Worm (Caenorhabditis elegans) whole organism, early embryonic: Measurements from ENCODE around the gene Y39B6A.29.
"Not testable (repeated sequence)": the region's sequence is repeated elsewhere in the genome, so short reads cannot be mapped to it uniquely, and the experiment has no call there.

Experiments
- B0310.2 ChIP-seq: sonication (generic microtip); optimal IDR thresholded peaks from 2 replicates; lab custom pipeline; 2016; ENCODE audit warnings: mild to moderate bottlenecking, missing genetic modification characterization, missing compliant biosample characterization
- F13C5.2 ChIP-seq: sonication (generic microtip); optimal IDR thresholded peaks from 2 replicates; lab custom pipeline; 2017; ENCODE audit warnings: mild to moderate bottlenecking, missing genetic modification characterization, inconsistent platforms, missing compliant biosample characterization
- aly-1 ChIP-seq: sonication (generic microtip); optimal IDR thresholded peaks from 2 replicates; lab custom pipeline; 2016; ENCODE audit warnings: missing genetic modification characterization, missing compliant biosample characterization
- ama-1 ChIP-seq: fragments of 150-350 bp; optimal IDR thresholded peaks from 2 replicates; lab custom pipeline; 2014
- ceh-13 ChIP-seq: fragments of 200-800 bp; sonication (Bioruptor generic); optimal IDR thresholded peaks from 2 replicates; lab custom pipeline; 2018; ENCODE audit warnings: mild to moderate bottlenecking, missing genetic modification characterization, missing compliant biosample characterization
- ceh-36 ChIP-seq: sonication (generic microtip); optimal IDR thresholded peaks from 2 replicates; lab custom pipeline; 2016; ENCODE audit warnings: missing genetic modification characterization, inconsistent platforms, missing compliant biosample characterization
- ets-7 ChIP-seq: sonication (generic microtip); optimal IDR thresholded peaks from 2 replicates; lab custom pipeline; 2016; ENCODE audit warnings: missing genotype, missing genetic modification characterization, missing compliant biosample characterization
- flt-1 ChIP-seq: fragments of 200-800 bp; sonication (Bioruptor generic); IDR thresholded peaks from 2 replicates; pipeline ENCODE4 v1.3.6; 2022; ENCODE audit warnings: missing genetic modification characterization, missing compliant biosample characterization
- hmbx-1 ChIP-seq: sonication (generic microtip); optimal IDR thresholded peaks from 2 replicates; lab custom pipeline; 2016; ENCODE audit warnings: mild to moderate bottlenecking, missing genetic modification characterization, missing compliant biosample characterization
- hmg-4 ChIP-seq: fragments of 200-800 bp; sonication (Bioruptor generic); optimal IDR thresholded peaks from 2 replicates; lab custom pipeline; 2018; ENCODE audit warnings: mild to moderate bottlenecking, missing genetic modification characterization, missing compliant biosample characterization
- hnd-1 ChIP-seq: sonication (generic microtip); optimal IDR thresholded peaks from 2 replicates; lab custom pipeline; 2016; ENCODE audit warnings: missing genetic modification characterization, missing compliant biosample characterization
- pes-1 ChIP-seq: fragments of 200-800 bp; sonication (Bioruptor generic); IDR thresholded peaks from 2 replicates; pipeline ENCODE4 v1.3.6; 2022; ENCODE audit warnings: missing genetic modification reagents, missing genetic modification characterization, missing compliant biosample characterization
- scrt-1 ChIP-seq: fragments of 200-800 bp; sonication (Bioruptor generic); IDR thresholded peaks from 2 replicates; pipeline ENCODE4 v1.3.6; 2022; ENCODE audit warnings: missing genetic modification characterization, missing compliant biosample characterization
- sea-1 ChIP-seq: fragments of 200-800 bp; sonication (Bioruptor generic); conservative IDR thresholded peaks from 2 replicates; pipeline ENCODE4 v1.3.6; 2022; ENCODE audit warnings: missing genetic modification characterization, missing compliant biosample characterization
- tbx-11 ChIP-seq: fragments of 200-800 bp; sonication (Bioruptor generic); IDR thresholded peaks from 2 replicates; pipeline ENCODE4 v1.3.6; 2022; ENCODE audit warnings: missing genetic modification characterization, missing compliant biosample characterization
- tbx-37 ChIP-seq: fragments of 200-800 bp; sonication (Bioruptor generic); conservative IDR thresholded peaks from 2 replicates; pipeline ENCODE4 v1.3.6; 2022; ENCODE audit warnings: missing genetic modification reagents, missing genetic modification characterization, missing compliant biosample characterization
- tra-4 ChIP-seq: sonication (generic microtip); optimal IDR thresholded peaks from 2 replicates; lab custom pipeline; 2017; ENCODE audit warnings: missing genetic modification characterization, missing compliant biosample characterization

The Y39B6A.29 gene

ce11 chrV:19036061-19036460, 11.5 kb upstream of the Y39B6A.29 start:
- no peak for TF ChIP-seq ceh-36 (tag; lab: Kevin White, UChicago)
- no peak for TF ChIP-seq flt-1 (GFP tag; lab: Robert Waterston, UW)
- no peak for TF ChIP-seq scrt-1
- TF ChIP-seq ceh-13 (GFP tag; lab: Kevin White, UChicago): no peak
- no peak for TF ChIP-seq hmbx-1
- no peak for TF ChIP-seq F13C5.2
- no peak for TF ChIP-seq B0310.2 (tag; lab: Kevin White, UChicago)

DNA sequence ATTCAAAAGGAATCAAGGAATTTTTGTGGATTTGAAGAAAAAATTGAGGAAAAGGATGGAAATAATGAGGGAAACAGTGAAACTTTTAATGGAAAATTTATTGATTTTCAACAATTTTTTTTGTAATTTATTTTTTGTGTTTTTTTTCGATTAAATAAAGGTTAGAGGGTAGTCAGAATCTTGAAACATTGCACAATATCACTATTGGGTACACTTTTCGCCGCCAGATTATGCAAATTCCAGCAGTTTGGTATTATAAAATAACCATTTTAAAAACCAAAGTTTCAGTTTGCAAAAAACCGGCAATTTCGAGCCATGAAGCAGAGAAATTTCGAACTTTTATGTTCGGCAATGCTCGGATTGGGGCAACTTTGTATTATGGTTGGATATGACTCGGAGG, 6.9 kb upstream of the Y39B6A.29 start, which contains the start of gene Y39B6A.27:
TSS of gene Y39B6A.27 (plus strand) at position 301 of the 400 bp plus-strand sequence.
- no peak for TF ChIP-seq aly-1
- no peak for TF ChIP-seq hmbx-1
- TF ChIP-seq tbx-37 (GFP tag; lab: Robert Waterston, UW): no peak
- no peak for TF ChIP-seq ama-1 (lab: Kevin White, UChicago)
- no peak for TF ChIP-seq F13C5.2
- TF ChIP-seq sea-1 (GFP tag; lab: Robert Waterston, UW): no peak
- TF ChIP-seq hmg-4 (GFP tag; lab: Kevin White, UChicago): no peak
- no peak for TF ChIP-seq ets-7 (tag; lab: Kevin White, UChicago)
- TF ChIP-seq scrt-1: no peak
- no peak for TF ChIP-seq B0310.2 (tag; lab: Kevin White, UChicago)
- no peak for TF ChIP-seq pes-1
- TF ChIP-seq hnd-1 (tag; lab: Kevin White, UChicago): no peak

- no peak for TF ChIP-seq ets-7 (tag; lab: Kevin White, UChicago)
- no peak for TF ChIP-seq tbx-37 (GFP tag; lab: Robert Waterston, UW)
- TF ChIP-seq hnd-1 (tag; lab: Kevin White, UChicago): no peak
- TF ChIP-seq flt-1 (GFP tag; lab: Robert Waterston, UW): no peak
- no peak for TF ChIP-seq ama-1 (lab: Kevin White, UChicago)
- TF ChIP-seq scrt-1: no peak
- TF ChIP-seq B0310.2 (tag; lab: Kevin White, UChicago): no peak
- no peak for TF ChIP-seq hmbx-1
- TF ChIP-seq ceh-13 (GFP tag; lab: Kevin White, UChicago): no peak
- no peak for TF ChIP-seq hmg-4 (GFP tag; lab: Kevin White, UChicago)
- TF ChIP-seq ceh-36 (tag; lab: Kevin White, UChicago): no peak
- no peak for TF ChIP-seq F13C5.2
- no peak for TF ChIP-seq aly-1
- TF ChIP-seq sea-1 (GFP tag; lab: Robert Waterston, UW): no peak
- no peak for TF ChIP-seq pes-1
- TF ChIP-seq tbx-11 (GFP tag; lab: Robert Waterston, UW): no peak
- no peak for TF ChIP-seq tra-4 (tag; lab: Kevin White, UChicago)
Measured at ce11 chrV:19027338-19027737, 2.8 kb upstream of the Y39B6A.29 start.

- TF ChIP-seq hmbx-1 (no peak), aly-1 (no peak), flt-1 (GFP tag; lab: Robert Waterston, UW) (no peak), ama-1 (lab: Kevin White, UChicago) (no peak), ets-7 (tag; lab: Kevin White, UChicago) (no peak)
Measured at ce11 chrV:19026163-19026562, 1.6 kb upstream of the Y39B6A.29 start, which contains the start of gene Y39B6A.25. Gene Y39B6A.25, plus strand, starts transcription at chrV:19026463.

- no peak for TF ChIP-seq aly-1
- TF ChIP-seq sea-1 (GFP tag; lab: Robert Waterston, UW): no peak
Measured at ce11 chrV:19019239-19019638, 5.3 kb downstream of the Y39B6A.29 start.

ce11 chrV:19014273-19014672, 10.3 kb downstream of the Y39B6A.29 start, which contains the start of gene Y39B6A.30:
Gene Y39B6A.30, plus strand, starts transcription at chrV:19014573.
- TF ChIP-seq hmbx-1; scrt-1; ceh-36 (tag; lab: Kevin White, UChicago): not testable (repeated sequence)

DNA sequence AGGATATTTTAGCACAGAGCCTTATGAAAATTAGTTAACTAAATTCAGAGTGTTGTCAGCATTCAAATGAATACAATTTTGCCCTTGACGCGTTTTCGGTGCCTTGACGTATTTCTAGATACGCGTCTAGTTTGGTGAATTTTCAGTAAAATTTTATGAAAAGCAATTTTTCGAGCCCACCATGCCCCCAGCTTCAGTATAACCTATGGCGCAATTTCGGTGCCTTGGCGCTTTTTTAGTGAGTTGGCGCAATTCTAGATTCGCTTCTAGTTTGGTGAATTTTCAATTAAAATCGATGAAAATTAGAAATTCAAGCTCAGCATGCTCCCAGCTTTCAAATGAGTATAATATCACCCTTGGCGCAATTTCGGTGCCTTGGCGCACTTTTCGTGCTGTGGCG, 11.4 kb downstream of the Y39B6A.29 start:
- no peak for TF ChIP-seq F13C5.2
- no peak for TF ChIP-seq tbx-11 (GFP tag; lab: Robert Waterston, UW)
- TF ChIP-seq ama-1 (lab: Kevin White, UChicago): no peak
- no peak for TF ChIP-seq ets-7 (tag; lab: Kevin White, UChicago)
- TF ChIP-seq flt-1 (GFP tag; lab: Robert Waterston, UW): no peak
- TF ChIP-seq hmg-4 (GFP tag; lab: Kevin White, UChicago): no peak
- no peak for TF ChIP-seq B0310.2 (tag; lab: Kevin White, UChicago)
- TF ChIP-seq hmbx-1: no peak
- no peak for TF ChIP-seq hnd-1 (tag; lab: Kevin White, UChicago)
- no peak for TF ChIP-seq tra-4 (tag; lab: Kevin White, UChicago)
- no peak for TF ChIP-seq aly-1
- no peak for TF ChIP-seq sea-1 (GFP tag; lab: Robert Waterston, UW)
- no peak for TF ChIP-seq ceh-36 (tag; lab: Kevin White, UChicago)
- no peak for TF ChIP-seq scrt-1
- TF ChIP-seq ceh-13 (GFP tag; lab: Kevin White, UChicago): no peak
- no peak for TF ChIP-seq tbx-37 (GFP tag; lab: Robert Waterston, UW)

DNA sequence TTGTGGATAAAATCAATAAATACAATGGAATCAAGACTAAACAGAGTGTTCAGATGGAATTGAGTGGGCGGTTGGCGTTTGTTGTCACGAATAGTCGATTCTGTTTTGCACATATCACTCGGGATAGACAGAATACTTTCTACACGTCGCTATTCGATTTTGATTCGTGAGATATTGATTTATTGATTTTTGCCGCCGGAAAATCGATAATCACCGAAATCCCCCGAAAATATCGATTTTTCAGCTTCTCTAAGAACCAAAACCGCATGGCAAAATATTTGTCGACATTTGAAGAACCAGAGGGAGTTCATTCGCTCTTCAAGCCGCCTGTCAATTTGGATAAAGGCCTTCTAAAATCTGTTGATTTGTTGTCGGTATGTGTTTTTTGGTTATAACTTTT, 14.2 kb downstream of the Y39B6A.29 start:
- TF ChIP-seq pes-1 (no peak), scrt-1 (no peak), sea-1 (GFP tag; lab: Robert Waterston, UW) (no peak), aly-1 (no peak), ets-7 (tag; lab: Kevin White, UChicago) (no peak), tbx-37 (GFP tag; lab: Robert Waterston, UW) (no peak), hmbx-1 (no peak), ceh-13 (GFP tag; lab: Kevin White, UChicago) (no peak), F13C5.2 (no peak)
